Worm (Caenorhabditis elegans) whole organism, mixed stage, embryonic: ENCODE results near the gene C38C3.4.

Experiments used
- M03D4.4 ChIP-seq: sonication (generic microtip); optimal IDR thresholded peaks from 2 replicates; lab custom pipeline; 2017; ENCODE audit warnings: mild to moderate bottlenecking, missing genetic modification characterization, missing compliant biosample characterization
- bed-3 ChIP-seq: fragments of 200-800 bp; sonication (Bioruptor generic); optimal IDR thresholded peaks from 3 replicates; lab custom pipeline; 2018; ENCODE audit warnings: mild to moderate bottlenecking, missing genetic modification characterization, moderate library complexity, missing compliant biosample characterization
- blmp-1 ChIP-seq: fragments of 150-350 bp; optimal IDR thresholded peaks from 2 replicates; lab custom pipeline; 2014; ENCODE audit warnings: missing biosample characterization, missing genetic modification characterization
- ceh-39 ChIP-seq: fragments of 150-350 bp; optimal IDR thresholded peaks from 2 replicates; lab custom pipeline; 2014; ENCODE audit warnings: missing biosample characterization, missing genetic modification characterization
- ceh-43 ChIP-seq: fragments of 200-800 bp; sonication (Bioruptor generic); optimal IDR thresholded peaks from 2 replicates; lab custom pipeline; 2018; ENCODE audit warnings: mild to moderate bottlenecking, missing genetic modification characterization, moderate library complexity, missing compliant biosample characterization
- ceh-83 ChIP-seq: fragments of 200-800 bp; sonication (Bioruptor generic); optimal IDR thresholded peaks from 2 replicates; lab custom pipeline; 2018; ENCODE audit warnings: mild to moderate bottlenecking, missing genetic modification characterization, missing compliant biosample characterization
- cnd-1 ChIP-seq: fragments of 200-800 bp; sonication (Bioruptor generic); optimal IDR thresholded peaks from 2 replicates; lab custom pipeline; 2018; ENCODE audit warnings: mild to moderate bottlenecking, missing genetic modification characterization, missing compliant biosample characterization
- drap-1 ChIP-seq: fragments of 200-800 bp; sonication (Bioruptor generic); optimal IDR thresholded peaks from 3 replicates; lab custom pipeline; 2018; ENCODE audit warnings: mild to moderate bottlenecking, missing genetic modification characterization, missing compliant biosample characterization
- elt-1 ChIP-seq: sonication (generic microtip); optimal IDR thresholded peaks from 2 replicates; lab custom pipeline; 2017; ENCODE audit warnings: missing genetic modification characterization, mild to moderate bottlenecking, missing compliant biosample characterization, antibody characterized with exemption, moderate library complexity, borderline replicate concordance; ENCODE audit not compliant: insufficient read depth
- flh-1 ChIP-seq: fragments of 200-800 bp; sonication (Bioruptor generic); optimal IDR thresholded peaks from 2 replicates; lab custom pipeline; 2018; ENCODE audit warnings: mild to moderate bottlenecking, missing genetic modification characterization, moderate library complexity, missing compliant biosample characterization
- ham-2 ChIP-seq: fragments of 200-800 bp; sonication (Bioruptor generic); optimal IDR thresholded peaks from 2 replicates; lab custom pipeline; 2018; ENCODE audit warnings: mild to moderate bottlenecking, missing genetic modification characterization, missing compliant biosample characterization
- hlh-1 ChIP-seq: fragments of 150-350 bp; optimal IDR thresholded peaks from 2 replicates; lab custom pipeline; 2014; ENCODE audit warnings: missing biosample characterization, missing genetic modification reagents, missing genetic modification characterization
- lin-32 ChIP-seq: fragments of 200-800 bp; sonication (Bioruptor generic); optimal IDR thresholded peaks from 2 replicates; lab custom pipeline; 2018; ENCODE audit warnings: mild to moderate bottlenecking, missing genetic modification characterization, missing compliant biosample characterization
- lsy-2 ChIP-seq: fragments of 150-350 bp; optimal IDR thresholded peaks from 2 replicates; lab custom pipeline; 2014; ENCODE audit warnings: missing biosample characterization, missing genetic modification characterization
- mab-5 ChIP-seq: fragments of 150-350 bp; optimal IDR thresholded peaks from 2 replicates; lab custom pipeline; 2014; ENCODE audit warnings: missing biosample characterization, missing genetic modification characterization
- mep-1 ChIP-seq: fragments of 150-350 bp; optimal IDR thresholded peaks from 2 replicates; lab custom pipeline; 2017; ENCODE audit warnings: missing biosample characterization, missing genetic modification reagents, missing genetic modification characterization, inconsistent platforms
- mls-2 ChIP-seq: sonication (generic microtip); optimal IDR thresholded peaks from 2 replicates; lab custom pipeline; 2016; ENCODE audit warnings: mild to moderate bottlenecking, missing genetic modification characterization, moderate library complexity, missing compliant biosample characterization
- nhr-2 ChIP-seq: fragments of 150-350 bp; optimal IDR thresholded peaks from 2 replicates; lab custom pipeline; 2014; ENCODE audit warnings: missing biosample characterization, missing genetic modification characterization
- nhr-237 ChIP-seq: fragments of 150-350 bp; optimal IDR thresholded peaks from 2 replicates; lab custom pipeline; 2014; ENCODE audit warnings: missing biosample characterization, missing genetic modification characterization
- nhr-76 ChIP-seq: sonication (generic microtip); optimal IDR thresholded peaks from 2 replicates; lab custom pipeline; 2017; ENCODE audit warnings: missing biosample characterization, missing genetic modification characterization
- sem-2 ChIP-seq: fragments of 200-800 bp; sonication (Bioruptor generic); optimal IDR thresholded peaks from 2 replicates; lab custom pipeline; 2018; ENCODE audit warnings: mild to moderate bottlenecking, missing genetic modification characterization, missing compliant biosample characterization
- snpc-4 ChIP-seq: fragments of 150-350 bp; optimal IDR thresholded peaks from 2 replicates; lab custom pipeline; 2014; ENCODE audit warnings: missing biosample characterization, missing genetic modification characterization
- sptf-1 ChIP-seq: sonication (generic microtip); optimal IDR thresholded peaks from 2 replicates; lab custom pipeline; 2017; ENCODE audit warnings: mild to moderate bottlenecking, missing genetic modification characterization, moderate library complexity, missing compliant biosample characterization
- tbx-8 ChIP-seq: fragments of 200-800 bp; sonication (Bioruptor generic); optimal IDR thresholded peaks from 2 replicates; lab custom pipeline; 2018; ENCODE audit warnings: mild to moderate bottlenecking, missing genetic modification characterization, moderate library complexity, missing compliant biosample characterization
- unc-120 ChIP-seq: sonication (generic microtip); optimal IDR thresholded peaks from 2 replicates; lab custom pipeline; 2017; ENCODE audit warnings: missing genetic modification characterization, missing compliant biosample characterization; ENCODE audit not compliant: poor library complexity, severe bottlenecking
- unc-39 ChIP-seq: fragments of 150-350 bp; optimal IDR thresholded peaks from 2 replicates; lab custom pipeline; 2014; ENCODE audit warnings: missing biosample characterization, missing genetic modification characterization
- unc-62 ChIP-seq: fragments of 150-350 bp; optimal IDR thresholded peaks from 2 replicates; lab custom pipeline; 2014; ENCODE audit warnings: missing biosample characterization, missing genetic modification reagents, missing genetic modification characterization
- zip-8 ChIP-seq: fragments of 150-350 bp; optimal IDR thresholded peaks from 2 replicates; lab custom pipeline; 2014; ENCODE audit warnings: missing biosample characterization, missing genetic modification characterization
- ztf-11 ChIP-seq: fragments of 150-350 bp; optimal IDR thresholded peaks from 2 replicates; lab custom pipeline; 2014; ENCODE audit warnings: missing biosample characterization, missing genetic modification characterization

Gene C38C3.4

DNA sequence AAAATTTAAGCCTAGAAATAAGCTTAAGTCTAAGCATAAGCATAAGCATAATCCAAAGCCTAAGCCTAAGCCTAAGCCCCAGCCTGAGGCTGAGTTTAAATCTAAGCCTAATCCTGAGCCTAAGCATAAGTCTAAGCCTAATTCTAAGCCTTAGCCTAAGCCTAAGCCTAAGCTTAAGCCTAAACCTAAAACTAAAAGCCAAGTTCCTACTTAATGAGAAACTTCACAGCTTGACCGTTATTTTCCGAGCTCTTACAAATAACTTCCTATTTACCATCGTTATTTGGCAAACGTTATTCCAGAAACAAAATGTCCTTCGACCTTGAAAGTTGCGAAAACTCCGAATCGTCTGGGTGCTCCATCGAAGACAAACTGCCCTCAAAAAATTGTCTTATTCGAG is at the start of gene C38C3.4:
Gene C38C3.4 (plus strand): TSS at position 301 of the 400 bp plus-strand sequence.
- TF ChIP-seq bed-3 (no peak), mab-5 (tag; lab: Kevin White, UChicago) (no peak), blmp-1 (tag; lab: Kevin White, UChicago) (no peak), nhr-76 (tag; lab: Kevin White, UChicago) (no peak), unc-62 (no peak), M03D4.4 (tag; lab: Kevin White, UChicago) (no peak), ceh-39 (tag; lab: Kevin White, UChicago) (no peak), sem-2 (no peak), ztf-11 (tag; lab: Kevin White, UChicago) (no peak)
- TF ChIP-seq, all 35 proteins: peak for 0

DNA sequence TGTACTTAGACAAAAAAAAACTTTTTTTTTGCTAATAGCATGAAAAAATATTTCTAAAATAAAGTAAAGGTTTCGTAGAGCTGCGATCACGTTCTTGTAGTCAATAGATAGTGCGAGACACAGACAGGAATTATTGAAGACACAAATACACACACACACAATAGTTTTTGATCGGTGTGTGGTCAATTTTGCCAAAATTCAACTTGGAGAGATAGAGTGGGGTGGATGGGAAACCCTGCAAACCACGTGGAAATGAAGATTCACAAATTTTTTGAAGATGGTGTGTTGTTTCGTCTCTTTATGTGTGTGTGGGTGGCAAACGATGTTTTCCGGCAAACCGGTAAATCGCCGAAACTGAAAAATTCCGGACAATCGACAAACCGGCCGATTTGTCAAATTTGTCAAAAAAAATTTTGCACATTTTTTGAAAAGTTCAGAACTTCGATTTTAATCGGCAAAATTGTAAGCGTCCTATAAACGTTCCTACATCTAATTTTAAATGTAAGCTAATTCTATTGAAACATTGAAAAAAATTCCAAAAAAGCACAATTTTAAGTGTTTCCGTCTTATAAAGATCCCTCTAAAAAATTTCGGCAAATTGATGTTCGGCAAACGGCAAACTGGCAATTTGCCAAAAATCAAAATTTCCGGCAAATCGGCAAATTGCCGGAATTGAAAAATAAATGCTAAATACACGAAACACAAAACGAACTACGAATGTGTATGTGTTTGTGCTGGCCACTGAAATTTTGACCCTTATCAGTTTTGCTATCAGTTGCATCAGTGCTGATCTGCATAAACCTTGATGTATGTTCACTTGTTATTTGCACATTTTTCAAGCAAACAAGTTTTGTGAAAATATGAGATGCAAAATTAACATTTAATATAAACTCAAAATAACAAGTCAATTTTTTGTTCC is 49.1 kb upstream of the C38C3.4 start:
- TF ChIP-seq zip-8 (tag; lab: Kevin White, UChicago) (no peak), lsy-2 (tag; lab: Kevin White, UChicago) (no peak), sem-2 (no peak), M03D4.4 (tag; lab: Kevin White, UChicago) (no peak), unc-39 (tag; lab: Kevin White, UChicago) (no peak), elt-1 (tag; lab: Kevin White, UChicago) (no peak), ztf-11 (tag; lab: Kevin White, UChicago) (no peak), tbx-8 (GFP tag; lab: Kevin White, UChicago) (no peak), sptf-1 (tag; lab: Kevin White, UChicago) (no peak)

DNA sequence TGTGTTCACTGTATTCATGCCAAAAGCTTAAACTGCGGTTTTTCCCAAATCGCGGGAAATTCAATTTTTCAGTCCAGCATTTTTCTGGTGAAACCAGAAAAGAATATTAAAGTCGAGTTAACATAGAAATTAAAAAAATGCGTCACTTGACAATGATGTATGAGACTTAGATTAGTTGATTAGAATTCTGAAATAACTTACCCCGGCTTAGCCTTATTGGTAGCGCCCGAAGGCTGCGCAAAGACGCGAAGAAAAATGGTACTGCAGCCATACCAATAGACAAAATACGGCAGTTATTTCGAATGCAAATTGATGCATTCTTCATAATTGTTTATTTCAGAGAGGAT is 48.5 kb upstream of the C38C3.4 start:
- TF ChIP-seq lsy-2 (tag; lab: Kevin White, UChicago) (no peak), ham-2 (GFP tag; lab: Kevin White, UChicago) (no peak), ceh-39 (tag; lab: Kevin White, UChicago) (no peak), cnd-1 (tag; lab: Kevin White, UChicago) (no peak), mep-1 (tag; lab: Kevin White, UChicago) (no peak)
- TF ChIP-seq, all 35 proteins: peak for 0

DNA sequence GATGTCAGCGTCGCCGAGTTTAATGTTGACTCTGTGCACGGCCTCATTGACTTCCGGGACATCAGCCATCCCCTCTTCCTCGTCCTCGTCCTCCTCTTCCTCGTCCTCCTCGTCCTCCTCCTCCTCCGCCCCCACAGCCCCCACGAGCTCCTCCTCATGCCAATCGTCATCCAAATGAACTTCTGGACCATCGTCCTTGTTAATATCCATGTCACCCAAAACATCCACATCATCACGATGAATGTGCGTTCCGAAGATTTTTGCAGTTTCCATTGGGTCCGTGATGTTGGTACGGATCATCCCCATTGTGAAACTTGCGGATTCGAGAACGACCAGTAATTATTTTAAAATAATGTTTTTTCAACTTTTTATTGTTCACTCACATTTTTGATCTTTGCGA is 47.4 kb upstream of the C38C3.4 start:
- no peak for TF ChIP-seq mls-2
- no peak for TF ChIP-seq unc-120 (tag; lab: Kevin White, UChicago)
- TF ChIP-seq ham-2 (GFP tag; lab: Kevin White, UChicago): no peak
- no peak for TF ChIP-seq ceh-43
- TF ChIP-seq snpc-4 (tag; lab: Kevin White, UChicago): no peak
- no peak for TF ChIP-seq hlh-1
- no peak for TF ChIP-seq flh-1 (GFP tag; lab: Kevin White, UChicago)
- TF ChIP-seq unc-62: no peak
- TF ChIP-seq nhr-237 (tag; lab: Kevin White, UChicago): no peak
- TF ChIP-seq ceh-39 (tag; lab: Kevin White, UChicago): no peak
- no peak for TF ChIP-seq sem-2
- no peak for TF ChIP-seq nhr-76 (tag; lab: Kevin White, UChicago)
- TF ChIP-seq tbx-8 (GFP tag; lab: Kevin White, UChicago): no peak
- TF ChIP-seq cnd-1 (tag; lab: Kevin White, UChicago): no peak
- TF ChIP-seq lin-32 (GFP tag; lab: Kevin White, UChicago): no peak
- TF ChIP-seq bed-3: no peak
- no peak for TF ChIP-seq elt-1 (tag; lab: Kevin White, UChicago)
- TF ChIP-seq lsy-2 (tag; lab: Kevin White, UChicago): no peak
- TF ChIP-seq nhr-2: no peak
- TF ChIP-seq, all 35 proteins: peak for 0

DNA sequence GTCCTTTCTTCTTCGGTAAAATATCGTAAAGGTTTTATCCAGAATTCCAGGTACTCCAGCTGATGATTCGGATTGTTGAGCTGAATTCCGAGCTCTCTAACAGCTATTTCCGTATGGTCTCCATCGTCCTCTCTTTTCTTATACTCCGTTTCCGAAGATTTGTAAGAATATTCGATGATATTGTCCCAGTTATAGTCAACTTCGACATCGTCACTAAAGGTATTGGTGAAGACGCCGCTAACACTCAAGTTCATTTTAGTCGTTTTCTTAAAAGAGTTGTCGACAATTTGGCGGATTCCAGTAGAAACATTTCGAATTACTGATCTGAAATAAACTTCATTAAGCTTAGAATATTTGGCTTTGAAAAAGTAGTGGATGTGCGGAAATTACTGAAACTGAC is 46.7 kb upstream of the C38C3.4 start:
- no peak for TF ChIP-seq nhr-2
- no peak for TF ChIP-seq unc-39 (tag; lab: Kevin White, UChicago)
- TF ChIP-seq mep-1 (tag; lab: Kevin White, UChicago): no peak
- TF ChIP-seq zip-8 (tag; lab: Kevin White, UChicago): no peak
- no peak for TF ChIP-seq bed-3
- TF ChIP-seq drap-1 (GFP tag; lab: Kevin White, UChicago): no peak
- no peak for TF ChIP-seq ceh-83 (GFP tag; lab: Kevin White, UChicago)
- no peak for TF ChIP-seq blmp-1 (tag; lab: Kevin White, UChicago)
- TF ChIP-seq elt-1 (tag; lab: Kevin White, UChicago): no peak
- TF ChIP-seq nhr-76 (tag; lab: Kevin White, UChicago): no peak
